Worm (Caenorhabditis elegans): ENCODE data around the gene gcc-1.

DNA sequence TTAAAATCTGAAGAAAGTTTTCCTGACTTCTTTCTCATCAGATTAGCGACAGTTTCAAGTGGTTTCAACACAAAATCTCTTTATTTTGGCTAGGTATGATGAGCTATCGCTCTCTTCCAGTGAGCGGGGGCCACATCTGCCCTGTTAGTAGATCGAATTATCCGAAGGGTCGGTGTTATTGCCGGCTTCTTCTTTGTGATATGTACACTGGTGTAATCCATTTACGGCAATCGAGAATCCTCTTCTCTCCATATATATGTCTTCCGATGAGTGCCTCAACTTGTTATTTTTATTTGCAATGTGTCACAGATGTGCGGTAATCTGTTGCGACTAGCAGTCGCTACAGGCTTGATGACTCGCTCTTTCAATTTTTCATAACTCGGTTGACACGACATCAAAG is 42.6 kb downstream of the gcc-1 start:
- TF ChIP-seq alr-1 (tag; optimal IDR thresholded peaks at IDR 0.05; ENCODE audit: borderline replicate concordance), result no peak
- TF ChIP-seq aha-1 (tag; optimal IDR thresholded peaks at IDR 0.05), result no peak
- no peak for TF ChIP-seq ama-1 (optimal IDR thresholded peaks at IDR 0.05)
- TF ChIP-seq sox-4 (tag; optimal IDR thresholded peaks at IDR 0.05), result no peak
- no peak for TF ChIP-seq nhr-90 (tag; optimal IDR thresholded peaks at IDR 0.05; ENCODE audit: poor library complexity)
- no peak for TF ChIP-seq nhr-71 (tag; optimal IDR thresholded peaks at IDR 0.05)
- no peak for TF ChIP-seq nhr-12 (tag; optimal IDR thresholded peaks at IDR 0.05)
- TF ChIP-seq ztf-11 (tag; optimal IDR thresholded peaks at IDR 0.05), result no peak
- no peak for TF ChIP-seq lin-39 (tag; optimal IDR thresholded peaks at IDR 0.05)
- TF ChIP-seq dpl-1 (GFP tag; optimal IDR thresholded peaks at IDR 0.05), result no peak
